Worm (Caenorhabditis elegans) whole organism, L4/young adult: Measurements from ENCODE around the gene T28C6.10.

ENCODE experiments used
- W03F9.2 ChIP-seq: fragments of 150-350 bp; optimal IDR thresholded peaks from 2 replicates; lab custom pipeline; 2014; ENCODE audit warnings: missing biosample characterization, missing genetic modification characterization
- dao-5 ChIP-seq: sonication (generic microtip); optimal IDR thresholded peaks from 2 replicates; lab custom pipeline; 2016; ENCODE audit warnings: missing genotype, missing genetic modification characterization, moderate library complexity, missing compliant biosample characterization

DNA sequence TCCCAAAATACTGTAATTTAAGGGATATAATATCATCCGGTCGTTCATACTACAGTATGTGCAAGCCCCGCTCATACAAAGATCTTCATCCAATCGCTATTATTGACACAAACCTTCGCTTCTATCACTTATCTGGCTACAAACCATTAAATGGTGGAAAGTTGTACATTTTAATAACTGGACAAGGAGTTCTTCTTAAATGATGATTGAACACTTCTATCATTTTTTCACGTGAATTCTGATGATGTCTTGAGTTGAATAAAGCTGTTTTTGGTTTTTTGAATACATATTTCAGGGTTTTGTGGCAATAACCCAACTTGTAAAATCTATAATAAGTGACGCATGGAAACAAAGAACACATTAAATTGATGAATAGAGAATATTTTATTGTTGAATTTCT, 4.9 kb downstream of the T28C6.10 start:
- TF ChIP-seq dao-5 (tag; lab: Kevin White, UChicago), result no peak
- no peak for TF ChIP-seq W03F9.2 (tag; lab: Kevin White, UChicago)
